Worm (Caenorhabditis elegans) whole organism, L2 larva: ENCODE measurements around the gene Y116A8C.30.

Experiments
- egl-27 ChIP-seq: sonication (generic microtip); optimal IDR thresholded peaks from 3 replicates; lab custom pipeline; 2017; ENCODE audit warnings: missing biosample characterization, missing genetic modification reagents, missing genetic modification characterization
- lin-13 ChIP-seq: fragments of 150-350 bp; optimal IDR thresholded peaks from 2 replicates; lab custom pipeline; 2014; ENCODE audit warnings: missing biosample characterization, missing genetic modification reagents, missing genetic modification characterization
- skn-1 ChIP-seq: sonication (generic microtip); optimal IDR thresholded peaks from 2 replicates; lab custom pipeline; 2017; ENCODE audit warnings: missing biosample characterization, missing genetic modification characterization

DNA sequence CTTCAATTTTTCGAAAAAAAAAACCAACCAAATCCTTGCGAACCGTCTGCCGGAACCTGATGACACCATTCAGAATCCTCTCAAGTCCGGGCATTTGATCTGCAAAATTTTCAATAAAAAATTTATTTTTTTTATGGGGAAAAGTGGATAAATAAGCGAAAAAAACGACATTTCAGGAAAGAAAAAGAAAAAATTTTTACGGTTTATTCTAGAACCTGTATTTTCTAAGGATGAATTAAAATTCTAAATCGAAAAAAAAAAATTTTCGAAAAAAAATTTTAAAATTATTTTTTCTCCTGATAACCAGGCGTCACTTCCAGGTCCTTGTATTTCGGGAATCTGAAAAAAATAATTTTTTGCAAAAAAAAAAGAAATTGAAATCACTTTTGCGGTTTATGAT is 3.4 kb downstream of the Y116A8C.30 start, which contains the start of gene bca-2:
- TF ChIP-seq egl-27 (tag; lab: Kevin White, UChicago) (no peak), lin-13 (GFP tag; lab: Kevin White, UChicago) (no peak), skn-1 (tag; lab: Kevin White, UChicago) (no peak)
